Worm (Caenorhabditis elegans): ENCODE results near the gene unc-82.

Gene unc-82

DNA sequence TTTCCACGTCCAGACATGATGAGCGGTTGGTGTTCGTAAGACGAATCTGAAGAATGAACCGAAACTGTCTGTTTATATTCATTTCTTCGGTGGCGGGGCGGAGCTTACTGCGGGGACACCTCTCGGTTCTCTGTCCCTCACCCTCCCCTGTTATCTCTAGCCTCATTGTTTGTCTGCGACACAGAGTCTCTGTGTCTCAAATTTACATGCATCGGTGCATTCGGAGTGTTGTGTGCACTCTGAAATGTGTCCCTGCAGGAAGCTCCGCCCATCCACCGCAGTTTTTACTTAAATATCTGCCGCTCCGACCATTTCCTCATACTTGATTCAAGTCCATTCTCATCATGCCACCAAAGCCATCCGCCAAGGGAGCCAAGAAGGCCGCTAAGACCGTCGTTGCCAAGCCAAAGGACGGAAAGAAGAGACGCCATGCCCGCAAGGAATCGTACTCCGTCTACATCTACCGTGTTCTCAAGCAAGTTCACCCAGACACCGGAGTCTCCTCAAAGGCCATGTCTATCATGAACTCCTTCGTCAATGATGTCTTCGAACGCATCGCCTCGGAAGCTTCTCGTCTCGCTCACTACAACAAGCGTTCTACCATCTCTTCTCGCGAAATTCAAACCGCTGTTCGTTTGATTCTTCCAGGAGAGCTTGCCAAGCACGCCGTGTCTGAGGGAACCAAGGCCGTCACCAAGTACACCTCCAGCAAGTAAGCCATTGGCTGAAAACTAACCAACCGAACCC, 62.1 kb downstream of the unc-82 start, which contains the start of the genes his-61 and his-62 (continued):
- TF ChIP-seq dmd-8 (GFP tag; IDR thresholded peaks at IDR 0.05) (peak; percentile 68; the same call in 1 of the 2 replicates), ces-1 (GFP tag; optimal IDR thresholded peaks at IDR 0.05) (no peak), T26A8.4 (GFP tag; IDR thresholded peaks at IDR 0.05) (peak; percentile 70), ztf-7 (tag; optimal IDR thresholded peaks at IDR 0.05) (no peak), egl-43 (GFP tag; IDR thresholded peaks at IDR 0.05) (peak; percentile 61), Y75B8A.6 (GFP tag; IDR thresholded peaks at IDR 0.05) (no peak), ZK546.5 (tag; optimal IDR thresholded peaks at IDR 0.05) (no peak), mxl-3 (GFP tag; optimal IDR thresholded peaks at IDR 0.05) (no peak), ceh-32 (tag; optimal IDR thresholded peaks at IDR 0.05; ENCODE audit: poor library complexity) (no peak), ceh-82 (tag; optimal IDR thresholded peaks at IDR 0.05) (no peak), Y5F2A.4 (GFP tag; optimal IDR thresholded peaks at IDR 0.05) (no peak), nhr-76 (tag; optimal IDR thresholded peaks at IDR 0.05) (no peak), lir-3 (tag; optimal IDR thresholded peaks at IDR 0.05) (no peak), nhr-111 (GFP tag; optimal IDR thresholded peaks at IDR 0.05) (no peak), lin-1 (GFP tag; IDR thresholded peaks at IDR 0.05) (peak; percentile 45; the same call in 1 of the 2 replicates), snpc-1.2 (GFP tag; IDR thresholded peaks at IDR 0.05) (peak; percentile 68), lsy-2 (tag; optimal IDR thresholded peaks at IDR 0.05) (peak in 1 of 2 experiments; percentile 79), skn-1 (tag; optimal IDR thresholded peaks at IDR 0.05) (no peak), unc-39 (tag; optimal IDR thresholded peaks at IDR 0.05) (no peak), Y48G9A.11 (GFP tag; IDR thresholded peaks at IDR 0.05) (no peak), ZK337.2 (GFP tag; IDR thresholded peaks at IDR 0.05) (no peak), gei-8 (GFP tag; optimal IDR thresholded peaks at IDR 0.05) (no peak), daf-12 (tag; optimal IDR thresholded peaks at IDR 0.05) (no peak), F10B5.3 (tag; optimal IDR thresholded peaks at IDR 0.05) (peak; percentile 72), set-16 (GFP tag; IDR thresholded peaks at IDR 0.05) (peak; percentile 27; the same call in 1 of the 2 replicates), R02D3.7 (tag; optimal IDR thresholded peaks at IDR 0.05) (no peak), aly-2 (tag; optimal IDR thresholded peaks at IDR 0.05) (no peak), nhr-28 (tag; optimal IDR thresholded peaks at IDR 0.05) (peak; percentile 18), madf-9 (GFP tag; conservative IDR thresholded peaks at IDR 0.05) (no peak), lin-15B (tag; optimal IDR thresholded peaks at IDR 0.05) (no peak), pha-4 (GFP tag; IDR thresholded peaks at IDR 0.05) (peak; percentile 66; the same call in 1 of the 2 replicates), pha-4 (tag; optimal IDR thresholded peaks at IDR 0.05) (no peak), mdt-29 (GFP tag; IDR thresholded peaks at IDR 0.05) (no peak), spr-3 (GFP tag; optimal IDR thresholded peaks at IDR 0.05) (no peak), zip-11 (GFP tag; IDR thresholded peaks at IDR 0.05) (no peak), nhr-42 (GFP tag; IDR thresholded peaks at IDR 0.05) (peak; percentile 79; the same call in 1 of the 2 replicates), ceh-62 (tag; optimal IDR thresholded peaks at IDR 0.05) (no peak), F26F4.8 (GFP tag; conservative IDR thresholded peaks at IDR 0.05) (no peak; the same call in 1 of the 2 replicates), ztf-11 (tag; optimal IDR thresholded peaks at IDR 0.05) (no peak), arid-1 (GFP tag; conservative IDR thresholded peaks at IDR 0.05) (peak; percentile 4; the same call in 1 of the 2 replicates), nhr-6 (tag; optimal IDR thresholded peaks at IDR 0.05) (peak; percentile 74), ceh-28 (tag; optimal IDR thresholded peaks at IDR 0.05) (no peak), cey-2 (tag; optimal IDR thresholded peaks at IDR 0.05; ENCODE audit: borderline replicate concordance, insufficient read depth) (no peak), ctbp-1 (GFP tag; IDR thresholded peaks at IDR 0.05) (no peak), jun-1 (tag; optimal IDR thresholded peaks at IDR 0.05) (no peak)
